Worm (Caenorhabditis elegans): ENCODE results near the gene C27H5.12.

DNA sequence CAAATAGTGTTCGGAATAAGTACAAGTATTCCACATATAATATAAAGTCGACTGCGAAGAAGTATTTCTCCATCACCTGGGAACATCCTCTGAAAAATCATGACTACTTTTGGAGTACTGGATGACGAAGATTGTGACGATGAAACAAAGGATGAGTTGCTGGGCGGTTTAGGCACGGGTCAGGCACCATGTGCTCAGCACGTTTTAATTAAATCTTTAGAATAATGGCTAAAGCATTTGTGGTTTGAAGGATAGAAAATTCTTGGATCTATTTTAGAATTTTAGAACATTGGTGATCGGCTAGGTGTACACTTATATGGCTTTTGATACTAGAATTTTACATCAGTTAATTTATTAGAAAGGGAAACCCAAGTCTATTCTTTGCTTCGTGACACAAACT, 25.7 kb upstream of the C27H5.12 start, which contains the start of gene C27H5.6:
- no peak for TF ChIP-seq aly-1 (tag; optimal IDR thresholded peaks at IDR 0.05)
- no peak for TF ChIP-seq tbx-11 (GFP tag; IDR thresholded peaks at IDR 0.05)
- no peak for TF ChIP-seq hmbx-1 (tag; optimal IDR thresholded peaks at IDR 0.05)
- no peak for TF ChIP-seq ets-7 (tag; optimal IDR thresholded peaks at IDR 0.05)
- no peak for TF ChIP-seq flt-1 (GFP tag; IDR thresholded peaks at IDR 0.05)
- no peak for TF ChIP-seq ceh-13 (GFP tag; optimal IDR thresholded peaks at IDR 0.05)
- no peak for TF ChIP-seq sea-1 (GFP tag; conservative IDR thresholded peaks at IDR 0.05)
- TF ChIP-seq ama-1 (optimal IDR thresholded peaks at IDR 0.05), result no peak

Data from whole organism, early embryonic.